Fruit fly (Drosophila melanogaster) whole organism, prepupa: Measurements from ENCODE around the gene Samuel.

Experiments
- CG10631 ChIP-seq: fragments of 200-800 bp; sonication (Bioruptor generic); optimal IDR thresholded peaks from 2 replicates; lab custom pipeline; 2016; ENCODE audit warnings: missing biosample characterization, missing genetic modification characterization
- CG10669 ChIP-seq: fragments of 200-800 bp; sonication (Bioruptor generic); optimal IDR thresholded peaks from 3 replicates; lab custom pipeline; 2018; ENCODE audit warnings: missing biosample characterization, mild to moderate bottlenecking, missing genetic modification characterization, moderate library complexity
- CG11294 ChIP-seq: fragments of 200-800 bp; sonication (Bioruptor generic); IDR thresholded peaks from 2 replicates; pipeline ENCODE4 v1.3.6; 2022; ENCODE audit warnings: missing biosample characterization, missing genetic modification characterization
- CG11902 ChIP-seq: fragments of 200-800 bp; sonication (Bioruptor generic); optimal IDR thresholded peaks from 3 replicates; lab custom pipeline; 2016; ENCODE audit warnings: missing biosample characterization, missing genetic modification characterization
- CG15336 ChIP-seq: fragments of 200-800 bp; sonication (Bioruptor generic); IDR thresholded peaks from 2 replicates; pipeline ENCODE4 v1.3.6; 2022; ENCODE audit warnings: missing biosample characterization, missing genetic modification characterization
- CG16779 ChIP-seq: fragments of 200-800 bp; sonication (Bioruptor generic); optimal IDR thresholded peaks from 3 replicates; lab custom pipeline; 2017; ENCODE audit warnings: missing biosample characterization, mild to moderate bottlenecking, missing genetic modification characterization
- CG32006 ChIP-seq: fragments of 200-800 bp; sonication (Bioruptor generic); optimal IDR thresholded peaks from 3 replicates; lab custom pipeline; 2017; ENCODE audit warnings: missing biosample characterization, mild to moderate bottlenecking, missing genetic modification characterization
- CG34406 ChIP-seq: fragments of 200-800 bp; sonication (Bioruptor generic); optimal IDR thresholded peaks from 3 replicates; lab custom pipeline; 2016; ENCODE audit warnings: missing biosample characterization, missing genetic modification characterization
- CG6276 ChIP-seq: fragments of 200-800 bp; sonication (Bioruptor generic); optimal IDR thresholded peaks from 2 replicates; lab custom pipeline; 2017; ENCODE audit warnings: missing biosample characterization, mild to moderate bottlenecking, missing genetic modification characterization
- CG6792 ChIP-seq: fragments of 200-800 bp; sonication (Bioruptor generic); optimal IDR thresholded peaks from 3 replicates; lab custom pipeline; 2016; ENCODE audit warnings: missing biosample characterization, missing genetic modification characterization
- CG6808 ChIP-seq: fragments of 200-800 bp; sonication (Bioruptor generic); optimal IDR thresholded peaks from 3 replicates; lab custom pipeline; 2017; ENCODE audit warnings: missing biosample characterization, missing genetic modification characterization, mild to moderate bottlenecking, moderate library complexity, missing genetic modification reagents
- CG8119 ChIP-seq: fragments of 200-800 bp; sonication (Bioruptor generic); IDR thresholded peaks from 3 replicates; pipeline ENCODE4 v1.3.6; 2022; ENCODE audit warnings: missing biosample characterization, missing genetic modification characterization
- CG9139 ChIP-seq: fragments of 200-800 bp; sonication (Bioruptor generic); optimal IDR thresholded peaks from 3 replicates; lab custom pipeline; 2017; ENCODE audit warnings: missing biosample characterization, mild to moderate bottlenecking, missing genetic modification characterization
- Eip78C ChIP-seq: fragments of 200-800 bp; sonication (Bioruptor generic); peaks from one replicate; lab custom pipeline; 2016; ENCODE audit warnings: missing biosample characterization, missing genetic modification characterization
- Eip93F ChIP-seq: fragments of 200-800 bp; sonication (Bioruptor generic); optimal IDR thresholded peaks from 2 replicates; lab custom pipeline; 2016; ENCODE audit warnings: missing biosample characterization, mild to moderate bottlenecking, missing genetic modification characterization
- Ets21C ChIP-seq: fragments of 200-800 bp; sonication (Bioruptor generic); optimal IDR thresholded peaks from 3 replicates; lab custom pipeline; 2016; ENCODE audit warnings: missing biosample characterization, missing genetic modification characterization
- Ets96B ChIP-seq: fragments of 200-800 bp; optimal IDR thresholded peaks from 2 replicates; lab custom pipeline; 2019; ENCODE audit warnings: missing biosample characterization, mild to moderate bottlenecking, missing genetic modification characterization, moderate library complexity
- Gug ChIP-seq: fragments of 200-800 bp; sonication (Bioruptor generic); IDR thresholded peaks from 2 replicates; pipeline ENCODE4 v1.3.6; 2022; ENCODE audit warnings: missing biosample characterization, missing genetic modification characterization
- Hr38 ChIP-seq: sonication (Bioruptor generic); optimal IDR thresholded peaks from 2 replicates; lab custom pipeline; 2016; ENCODE audit warnings: missing biosample characterization, missing genetic modification characterization
- Hr39 ChIP-seq: fragments of 200-800 bp; sonication (Bioruptor generic); optimal IDR thresholded peaks from 2 replicates; lab custom pipeline; 2016; ENCODE audit warnings: missing biosample characterization, missing genetic modification characterization
- Hr4 ChIP-seq: fragments of 200-800 bp; sonication (Bioruptor generic); optimal IDR thresholded peaks from 3 replicates; lab custom pipeline; 2016; ENCODE audit warnings: missing biosample characterization, missing genetic modification characterization
- Lpt ChIP-seq: fragments of 200-800 bp; sonication (Bioruptor generic); optimal IDR thresholded peaks from 3 replicates; lab custom pipeline; 2016; ENCODE audit warnings: missing biosample characterization, missing genetic modification characterization
- Met ChIP-seq: fragments of 200-800 bp; sonication (Bioruptor generic); optimal IDR thresholded peaks from 3 replicates; lab custom pipeline; 2016; ENCODE audit warnings: missing biosample characterization, missing genetic modification characterization
- OdsH ChIP-seq: fragments of 200-800 bp; sonication (Bioruptor generic); optimal IDR thresholded peaks from 3 replicates; lab custom pipeline; 2016; ENCODE audit warnings: missing biosample characterization, missing genetic modification characterization
- Smox ChIP-seq: fragments of 200-800 bp; sonication (Bioruptor generic); optimal IDR thresholded peaks from 3 replicates; lab custom pipeline; 2016; ENCODE audit warnings: missing biosample characterization, missing genetic modification characterization
- Sox102F ChIP-seq: fragments of 200-800 bp; sonication (Bioruptor generic); optimal IDR thresholded peaks from 2 replicates; lab custom pipeline; 2016; ENCODE audit warnings: missing biosample characterization, mild to moderate bottlenecking, missing genetic modification characterization
- achi ChIP-seq: fragments of 200-800 bp; sonication (Bioruptor generic); optimal IDR thresholded peaks from 3 replicates; lab custom pipeline; 2016; ENCODE audit warnings: missing biosample characterization, missing genetic modification characterization
- dac ChIP-seq: fragments of 200-800 bp; sonication (Bioruptor generic); optimal IDR thresholded peaks from 2 replicates; lab custom pipeline; 2017; ENCODE audit warnings: missing biosample characterization, mild to moderate bottlenecking, missing genetic modification characterization
- dsx ChIP-seq: fragments of 200-800 bp; optimal IDR thresholded peaks from 3 replicates; lab custom pipeline; 2019; ENCODE audit warnings: missing biosample characterization, mild to moderate bottlenecking, missing genetic modification characterization, moderate library complexity; ENCODE audit not compliant: poor library complexity, severe bottlenecking
- eg ChIP-seq: fragments of 200-800 bp; sonication (Bioruptor generic); IDR thresholded peaks from 3 replicates; pipeline ENCODE4 v1.3.6; 2022; ENCODE audit warnings: missing biosample characterization, missing genetic modification characterization
- esn ChIP-seq: fragments of 200-800 bp; sonication (Bioruptor generic); optimal IDR thresholded peaks from 2 replicates; lab custom pipeline; 2016; ENCODE audit warnings: missing biosample characterization, mild to moderate bottlenecking, missing genetic modification characterization, moderate library complexity
- fkh ChIP-seq: fragments of 200-800 bp; sonication (Bioruptor generic); optimal IDR thresholded peaks from 3 replicates; lab custom pipeline; 2017; ENCODE audit warnings: missing biosample characterization, mild to moderate bottlenecking, missing genetic modification characterization, moderate library complexity
- lz ChIP-seq: fragments of 200-800 bp; sonication (Bioruptor generic); optimal IDR thresholded peaks from 3 replicates; lab custom pipeline; 2016; ENCODE audit warnings: missing biosample characterization, missing genetic modification characterization
- pdm3 ChIP-seq: fragments of 200-800 bp; sonication (Bioruptor generic); optimal IDR thresholded peaks from 3 replicates; lab custom pipeline; 2016; ENCODE audit warnings: missing biosample characterization, missing genetic modification characterization
- salr ChIP-seq, 2 experiments: fragments of 200-800 bp; sonication (Bioruptor generic); optimal IDR thresholded peaks; 3 replicates each; lab custom pipeline; 2016 to 2018; ENCODE audit warnings: missing biosample characterization in 2 of 2, missing genetic modification characterization in 2 of 2, mild to moderate bottlenecking in 1 of 2
- spab ChIP-seq: fragments of 200-800 bp; sonication (Bioruptor generic); optimal IDR thresholded peaks from 2 replicates; lab custom pipeline; 2017; ENCODE audit warnings: missing biosample characterization, mild to moderate bottlenecking, missing genetic modification characterization, missing genetic modification reagents
- ss ChIP-seq, 2 experiments: fragments of 200-800 bp; sonication (Bioruptor generic); optimal IDR thresholded peaks; 2 replicates in 1 of 2; 3 replicates in 1 of 2; lab custom pipeline; 2017 to 2018; ENCODE audit warnings: mild to moderate bottlenecking in 2 of 2, missing biosample characterization in 2 of 2, missing genetic modification characterization in 2 of 2, moderate library complexity in 1 of 2
- topi ChIP-seq: fragments of 200-800 bp; sonication (Bioruptor generic); optimal IDR thresholded peaks from 3 replicates; lab custom pipeline; 2016; ENCODE audit warnings: missing biosample characterization, missing genetic modification characterization
- vri ChIP-seq: fragments of 200-800 bp; sonication (Bioruptor generic); optimal IDR thresholded peaks from 3 replicates; lab custom pipeline; 2016; ENCODE audit warnings: missing biosample characterization, mild to moderate bottlenecking, missing genetic modification characterization

Gene Samuel

DNA sequence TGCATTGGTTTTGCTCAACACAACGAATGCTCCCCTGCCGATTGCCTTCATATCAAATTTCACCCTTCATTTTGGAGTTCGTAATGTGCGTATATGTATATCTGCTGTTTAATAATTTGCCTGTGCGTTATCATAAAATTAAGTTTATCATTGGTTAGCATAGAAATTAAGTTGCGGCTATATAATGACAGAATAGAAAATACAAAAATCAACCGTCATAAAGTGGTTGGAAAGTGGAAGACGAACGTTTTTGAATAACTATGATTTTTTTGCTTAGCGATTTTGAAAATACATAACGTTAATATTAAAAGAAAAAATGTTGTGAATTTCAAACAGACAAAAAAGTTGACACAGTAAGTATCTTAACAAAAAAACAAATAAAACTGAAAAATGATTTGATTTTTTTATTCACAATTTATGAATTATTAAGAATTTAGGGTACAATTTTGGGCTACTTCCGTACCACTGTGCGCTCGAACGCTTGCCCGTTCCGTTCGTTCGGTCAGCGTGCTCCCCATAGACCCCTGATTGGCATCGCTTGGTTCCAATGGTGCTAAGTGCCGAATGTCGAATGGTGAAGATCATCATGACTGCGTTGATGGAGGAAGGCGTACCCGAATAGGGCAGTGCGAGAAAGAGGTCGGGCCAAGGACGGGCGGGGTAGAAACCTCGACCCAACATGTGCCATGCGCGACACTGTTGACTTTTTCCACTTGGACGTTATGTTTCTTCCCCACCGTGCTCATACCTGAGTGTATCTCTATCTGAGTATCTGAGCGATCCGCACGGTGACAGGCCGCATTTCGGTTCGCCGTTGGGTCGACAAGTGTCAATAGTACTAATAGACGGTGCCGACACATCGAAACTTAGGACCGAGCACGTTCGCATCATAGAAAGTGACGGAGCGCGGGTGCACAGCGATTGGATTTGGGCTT is 28.9 kb downstream of the Samuel start (continued):
- TF ChIP-seq spab (GFP tag; lab: Kevin White, UChicago) = no peak
- TF ChIP-seq, all 60 proteins: peak for 21

DNA sequence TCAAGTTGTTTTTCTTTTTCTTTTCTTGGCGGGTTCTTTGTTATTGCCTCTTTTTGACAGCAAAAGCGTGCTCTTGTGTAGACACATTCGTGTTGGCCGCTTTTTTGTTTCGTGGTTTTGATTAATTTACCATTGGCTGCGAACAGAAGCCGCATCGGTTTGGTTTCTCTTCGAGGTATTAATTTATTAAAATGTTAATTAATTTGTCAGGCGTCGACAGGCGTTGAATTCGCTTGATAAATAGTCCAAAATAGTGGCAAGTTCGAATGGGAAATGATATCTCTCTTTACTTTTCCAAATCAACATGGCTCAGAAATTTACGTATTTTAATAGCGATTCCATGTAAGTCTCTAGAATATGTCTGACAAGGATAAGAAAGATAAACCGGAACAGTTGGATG is 32.3 kb downstream of the Samuel start, which contains the start of gene CG18666:
CG18666 (plus strand) TSS at position 301 of the 400 bp plus-strand sequence.
- no peak for TF ChIP-seq CG16779 (tag; lab: Kevin White, UChicago)
- no peak for TF ChIP-seq CG11902 (GFP tag; lab: Kevin White, UChicago)
- no peak for TF ChIP-seq CG11294
- no peak for TF ChIP-seq dsx (GFP tag; lab: Kevin White, UChicago)
- TF ChIP-seq Sox102F (GFP tag; lab: Kevin White, UChicago) = no peak
- no peak for TF ChIP-seq pdm3 (GFP tag; lab: Kevin White, UChicago)
- no peak for TF ChIP-seq CG6792
- TF ChIP-seq lz = no peak
- TF ChIP-seq CG15336 (GFP tag; lab: Robert Waterston, UW) = no peak
- TF ChIP-seq Hr38 (GFP tag; lab: Kevin White, UChicago) = no peak
- TF ChIP-seq Hr39 (GFP tag; lab: Kevin White, UChicago) = no peak
- no peak for TF ChIP-seq CG6808
- TF ChIP-seq ss (GFP tag; optimal IDR thresholded peaks at IDR 0.05; lab: Kevin White, UChicago) = no peak
- no peak for TF ChIP-seq CG10669 (GFP tag; lab: Kevin White, UChicago)
- no peak for TF ChIP-seq Lpt (GFP tag; lab: Kevin White, UChicago)
- TF ChIP-seq vri (GFP tag; lab: Kevin White, UChicago) = no peak
- no peak for TF ChIP-seq Ets21C (GFP tag; lab: Kevin White, UChicago)
- no peak for TF ChIP-seq topi (GFP tag; lab: Kevin White, UChicago)
- TF ChIP-seq fkh (GFP tag; lab: Kevin White, UChicago) = no peak
- TF ChIP-seq, all 60 proteins: peak for 0

DNA sequence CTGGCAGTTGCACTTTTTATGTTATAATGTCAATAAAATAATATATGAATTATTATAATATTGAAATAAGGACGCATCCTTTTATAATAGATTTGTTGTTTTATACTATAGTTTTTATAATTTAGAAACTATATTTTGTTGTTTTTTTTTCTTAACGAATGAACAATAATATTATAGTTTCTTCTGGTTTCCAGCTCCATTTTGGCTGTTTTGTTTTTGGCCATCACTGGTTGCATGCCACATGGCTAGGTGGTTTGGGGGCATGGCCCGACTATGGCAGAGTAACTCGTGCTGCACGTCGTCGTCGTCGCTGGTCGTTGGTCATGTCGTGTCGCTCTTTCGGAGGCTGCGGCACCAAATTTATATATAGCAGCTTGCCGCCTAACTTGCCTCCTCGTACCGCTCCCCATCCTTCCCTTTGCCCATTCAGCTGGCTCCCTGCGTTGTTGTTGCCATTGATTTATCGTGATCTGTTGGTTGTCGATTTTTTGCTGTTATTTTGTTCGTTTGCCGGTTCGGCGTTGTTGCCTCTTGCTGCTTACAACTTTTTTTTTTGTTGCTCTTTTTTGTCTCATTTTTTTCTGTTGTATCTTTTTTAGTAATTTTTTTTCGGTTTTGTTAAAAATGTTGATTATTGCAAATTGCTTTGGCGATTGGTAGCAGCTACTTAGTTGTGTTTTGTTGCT is 34.4 kb downstream of the Samuel start:
- TF ChIP-seq CG34406 (GFP tag; lab: Kevin White, UChicago) = no peak
- TF ChIP-seq CG6792 = no peak
- TF ChIP-seq Ets96B (tag; lab: Kevin White, UChicago) = no peak
- TF ChIP-seq Hr38 (GFP tag; lab: Kevin White, UChicago) = no peak
- TF ChIP-seq achi = peak; percentile 13
- peak; percentile 69 for TF ChIP-seq Eip78C
- TF ChIP-seq CG32006 (GFP tag; lab: Kevin White, UChicago) = peak; percentile 60
- peak; percentile 38 for TF ChIP-seq CG6808
- TF ChIP-seq CG6276 (GFP tag; lab: Kevin White, UChicago) = peak; percentile 87
- TF ChIP-seq CG10631 (GFP tag; lab: Kevin White, UChicago) = peak; percentile 43
- TF ChIP-seq CG16779 (tag; lab: Kevin White, UChicago) = peak; percentile 35
- no peak for TF ChIP-seq CG11902 (GFP tag; lab: Kevin White, UChicago)
- TF ChIP-seq OdsH = peak; percentile 32
- peak; percentile 70 for TF ChIP-seq CG8119 (GFP tag; lab: Robert Waterston, UW)
- no peak for TF ChIP-seq esn
- TF ChIP-seq ss (GFP tag; optimal IDR thresholded peaks at IDR 0.05; lab: Kevin White, UChicago) = peak; percentile 32 to 75
- TF ChIP-seq Hr4 (GFP tag; lab: Kevin White, UChicago) = peak; percentile 7
- TF ChIP-seq Met (GFP tag; lab: Kevin White, UChicago) = no peak
- peak in 1 of 2 experiments; percentile 41 for TF ChIP-seq salr (GFP tag; optimal IDR thresholded peaks at IDR 0.05; lab: Kevin White, UChicago)
- peak; percentile 39; the same call in 1 of the 2 replicates for TF ChIP-seq Gug (GFP tag; lab: Robert Waterston, UW)
- TF ChIP-seq CG15336 (GFP tag; lab: Robert Waterston, UW) = peak; percentile 73
- TF ChIP-seq Lpt (GFP tag; lab: Kevin White, UChicago) = peak; percentile 30
- TF ChIP-seq eg = peak; percentile 79
- TF ChIP-seq Eip93F = no peak
- peak; percentile 5 for TF ChIP-seq dac (GFP tag; lab: Kevin White, UChicago)
- peak; percentile 24 for TF ChIP-seq CG9139 (GFP tag; lab: Kevin White, UChicago)
- peak; percentile 51 for TF ChIP-seq dsx (GFP tag; lab: Kevin White, UChicago)
- no peak for TF ChIP-seq Smox (GFP tag; lab: Kevin White, UChicago)
